1 fruit fly cellular context compared by ENCODE assay signal in genomic region chr3R:25854825-25855224, dm6.
TF ChIP-seq lines count a peak whose summit lies in the region.

No protein-coding gene starts in this region.

TF ChIP-seq in whole organism, embryonic, 481 proteins besides CTCF, POLR2A, EP300 and RAD21 (continued from another document):
- TF ChIP-seq Rfx (GFP tag; IDR thresholded peaks at IDR 0.05; lab: Robert Waterston, UW) (peak; percentile 48; the same call in 1 of the 2 replicates), Deaf1 (tag; optimal IDR thresholded peaks at IDR 0.05; lab: Kevin White, UChicago) (no peak), CG13296 (GFP tag; optimal IDR thresholded peaks at IDR 0.05; lab: Kevin White, UChicago) (peak; percentile 24), HLH4C (GFP tag; IDR thresholded peaks at IDR 0.05; lab: Robert Waterston, UW; ENCODE audit: partially characterized antibody) (no peak), PHDP (tag; optimal IDR thresholded peaks at IDR 0.05; lab: Kevin White, UChicago) (peak; percentile 22), Dp (GFP tag; optimal IDR thresholded peaks at IDR 0.05; lab: Kevin White, UChicago) (no peak), CG15269 (tag; optimal IDR thresholded peaks at IDR 0.05; lab: Kevin White, UChicago) (peak; percentile 28), dmrt99B (tag; optimal IDR thresholded peaks at IDR 0.05; lab: Kevin White, UChicago) (peak; percentile 35), pan (optimal IDR thresholded peaks at IDR 0.05; lab: Kevin White, UChicago) (no peak), pan (GFP tag; optimal IDR thresholded peaks at IDR 0.05 in 1 of 2, IDR thresholded peaks at IDR 0.05 in 1 of 2) (peak in 1 of 2 experiments; percentile 40), MTF-1 (GFP tag; optimal IDR thresholded peaks at IDR 0.05; lab: Kevin White, UChicago; ENCODE audit: borderline replicate concordance) (no peak), dysf (GFP tag; IDR thresholded peaks at IDR 0.05; lab: Robert Waterston, UW) (peak; percentile 54; the same call in 1 of the 3 replicates), CG10147 (GFP tag; optimal IDR thresholded peaks at IDR 0.05; lab: Kevin White, UChicago) (peak; percentile 25), CG17385 (GFP tag; optimal IDR thresholded peaks at IDR 0.05; lab: Kevin White, UChicago) (no peak), inv (GFP tag; IDR thresholded peaks at IDR 0.05; lab: Robert Waterston, UW; ENCODE audit: partially characterized antibody) (no peak), CG32772 (GFP tag; IDR thresholded peaks at IDR 0.05; lab: Robert Waterston, UW) (no peak), usp (GFP tag; optimal IDR thresholded peaks at IDR 0.05; lab: Kevin White, UChicago) (no peak), CG7556 (GFP tag; optimal IDR thresholded peaks at IDR 0.05; lab: Kevin White, UChicago) (peak; percentile 34), tgo (GFP tag; IDR thresholded peaks at IDR 0.05; lab: Robert Waterston, UW) (no peak), grau (tag; optimal IDR thresholded peaks at IDR 0.05; lab: Kevin White, UChicago) (peak; percentile 32), CG34224 (GFP tag; IDR thresholded peaks at IDR 0.05; lab: Robert Waterston, UW; ENCODE audit: partially characterized antibody) (no peak), CG9215 (GFP tag; IDR thresholded peaks at IDR 0.05; lab: Robert Waterston, UW) (0 out of 2 replicates have a peak, but pooled peaks have one; percentile 12), CG6854 (GFP tag; optimal IDR thresholded peaks at IDR 0.05; lab: Kevin White, UChicago) (peak; percentile 23), vvl (GFP tag; IDR thresholded peaks at IDR 0.05; lab: Robert Waterston, UW) (0 out of 2 replicates have a peak, but pooled peaks have one; percentile 35), ssp (GFP tag; IDR thresholded peaks at IDR 0.05; lab: Robert Waterston, UW) (peak; percentile 17; the same call in 1 of the 2 replicates), D19B (GFP tag; optimal IDR thresholded peaks at IDR 0.05; lab: Kevin White, UChicago) (no peak), tin (GFP tag; optimal IDR thresholded peaks at IDR 0.05; lab: Kevin White, UChicago) (no peak), CG11695 (GFP tag; IDR thresholded peaks at IDR 0.05; lab: Robert Waterston, UW) (0 out of 3 replicates have a peak, but pooled peaks have one; percentile 45), ci (GFP tag; IDR thresholded peaks at IDR 0.05; lab: Robert Waterston, UW) (no peak), fd64A (GFP tag; optimal IDR thresholded peaks at IDR 0.05; lab: Kevin White, UChicago) (no peak), ewg (GFP tag; optimal IDR thresholded peaks at IDR 0.05; lab: Kevin White, UChicago) (peak; percentile 12), Meics (GFP tag; optimal IDR thresholded peaks at IDR 0.05; lab: Kevin White, UChicago) (peak; percentile 19), CG15696 (tag; optimal IDR thresholded peaks at IDR 0.05; lab: Kevin White, UChicago) (no peak), row (GFP tag; IDR thresholded peaks at IDR 0.05; lab: Robert Waterston, UW) (peak; percentile 35; the same call in 1 of the 3 replicates), disco-r (GFP tag; optimal IDR thresholded peaks at IDR 0.05; lab: Kevin White, UChicago) (no peak), E2f2 (GFP tag; IDR thresholded peaks at IDR 0.05; lab: Robert Waterston, UW) (no peak), tio (GFP tag; optimal IDR thresholded peaks at IDR 0.05; lab: Kevin White, UChicago) (no peak), CG4404 (GFP tag; IDR thresholded peaks at IDR 0.05; lab: Robert Waterston, UW) (no peak), Nf-YB (GFP tag; optimal IDR thresholded peaks at IDR 0.05; lab: Kevin White, UChicago) (no peak), HLH3B (GFP tag; IDR thresholded peaks at IDR 0.05; lab: Robert Waterston, UW) (peak; percentile 52), hkb (optimal IDR thresholded peaks at IDR 0.05; lab: Kevin White, UChicago) (no peak), hkb (GFP tag; IDR thresholded peaks at IDR 0.05; lab: Robert Waterston, UW) (peak; percentile 51; the same call in 1 of the 2 replicates), croc (GFP tag; conservative IDR thresholded peaks at IDR 0.05; lab: Robert Waterston, UW) (no peak), CG9437 (GFP tag; optimal IDR thresholded peaks at IDR 0.05; lab: Kevin White, UChicago) (no peak), z (GFP tag; IDR thresholded peaks at IDR 0.05; lab: Robert Waterston, UW) (no peak), her (GFP tag; optimal IDR thresholded peaks at IDR 0.05; lab: Kevin White, UChicago) (no peak), CG18764 (GFP tag; optimal IDR thresholded peaks at IDR 0.05; lab: Kevin White, UChicago) (no peak), stc (GFP tag; IDR thresholded peaks at IDR 0.05; lab: Robert Waterston, UW) (0 out of 2 replicates have a peak, but pooled peaks have one; percentile 15), CG11247 (GFP tag; IDR thresholded peaks at IDR 0.05; lab: Robert Waterston, UW) (0 out of 2 replicates have a peak, but pooled peaks have one; percentile 12), Dbx (GFP tag; IDR thresholded peaks at IDR 0.05; lab: Robert Waterston, UW) (peak; percentile 58; the same call in 1 of the 3 replicates), CG10462 (GFP tag; optimal IDR thresholded peaks at IDR 0.05; lab: Kevin White, UChicago) (no peak), Ptx1 (GFP tag; IDR thresholded peaks at IDR 0.05; lab: Robert Waterston, UW) (peak; percentile 16; the same call in 1 of the 2 replicates), gsb (GFP tag; IDR thresholded peaks at IDR 0.05; lab: Robert Waterston, UW) (no peak), scrt (GFP tag; optimal IDR thresholded peaks at IDR 0.05; lab: Kevin White, UChicago) (peak; percentile 14), BtbVII (GFP tag; optimal IDR thresholded peaks at IDR 0.05; lab: Kevin White, UChicago) (peak; percentile 20), p53 (GFP tag; optimal IDR thresholded peaks at IDR 0.05; lab: Kevin White, UChicago) (no peak), Sin3A (optimal IDR thresholded peaks at IDR 0.05; lab: Kevin White, UChicago) (no peak), crc (GFP tag; optimal IDR thresholded peaks at IDR 0.05; lab: Kevin White, UChicago) (no peak), chinmo (GFP tag; IDR thresholded peaks at IDR 0.05; lab: Robert Waterston, UW; ENCODE audit: partially characterized antibody) (no peak), CG7839 (tag; optimal IDR thresholded peaks at IDR 0.05; lab: Kevin White, UChicago) (peak; percentile 33), Sox100B (GFP tag; optimal IDR thresholded peaks at IDR 0.05; lab: Kevin White, UChicago) (no peak), ATbp (GFP tag; optimal IDR thresholded peaks at IDR 0.05; lab: Kevin White, UChicago) (no peak), CG31224 (GFP tag; IDR thresholded peaks at IDR 0.05; lab: Robert Waterston, UW) (no peak), zf30C (GFP tag; optimal IDR thresholded peaks at IDR 0.05; lab: Kevin White, UChicago) (no peak), cwo (GFP tag; optimal IDR thresholded peaks at IDR 0.05; lab: Kevin White, UChicago) (peak; percentile 25), unpg (GFP tag; optimal IDR thresholded peaks at IDR 0.05; lab: Kevin White, UChicago) (peak; percentile 28), knrl (GFP tag; IDR thresholded peaks at IDR 0.05; lab: Robert Waterston, UW; ENCODE audit: partially characterized antibody) (no peak), fd102C (GFP tag; optimal IDR thresholded peaks at IDR 0.05; lab: Kevin White, UChicago) (no peak), danr (GFP tag; IDR thresholded peaks at IDR 0.05; lab: Robert Waterston, UW) (0 out of 2 replicates have a peak, but pooled peaks have one; percentile 7), Tbp (GFP tag; optimal IDR thresholded peaks at IDR 0.05; lab: Kevin White, UChicago) (no peak), pita (GFP tag; optimal IDR thresholded peaks at IDR 0.05; lab: Kevin White, UChicago) (no peak), CG9727 (GFP tag; optimal IDR thresholded peaks at IDR 0.05; lab: Kevin White, UChicago) (peak; percentile 11), Fer1 (GFP tag; optimal IDR thresholded peaks at IDR 0.05; lab: Kevin White, UChicago) (peak; percentile 65), CG1529 (GFP tag; optimal IDR thresholded peaks at IDR 0.05; lab: Kevin White, UChicago) (no peak), Dll (GFP tag; IDR thresholded peaks at IDR 0.05; lab: Robert Waterston, UW; ENCODE audit: partially characterized antibody) (no peak), Spps (tag; optimal IDR thresholded peaks at IDR 0.05; lab: Kevin White, UChicago) (no peak), CG5953 (GFP tag; IDR thresholded peaks at IDR 0.05; lab: Robert Waterston, UW) (no peak), CG32532 (GFP tag; IDR thresholded peaks at IDR 0.05; lab: Robert Waterston, UW) (peak; percentile 30), Drgx (GFP tag; IDR thresholded peaks at IDR 0.05; lab: Robert Waterston, UW) (peak; percentile 48; the same call in 1 of the 2 replicates), gsb-n (tag; optimal IDR thresholded peaks at IDR 0.05; lab: Kevin White, UChicago) (no peak), CG4854 (GFP tag; optimal IDR thresholded peaks at IDR 0.05; lab: Kevin White, UChicago) (no peak), CG3281 (GFP tag; optimal IDR thresholded peaks at IDR 0.05; lab: Kevin White, UChicago) (peak; percentile 53), Elba2 (GFP tag; optimal IDR thresholded peaks at IDR 0.05; lab: Kevin White, UChicago) (no peak), Neu2 (GFP tag; optimal IDR thresholded peaks at IDR 0.05; lab: Kevin White, UChicago; ENCODE audit: borderline replicate concordance) (no peak), lab (GFP tag; optimal IDR thresholded peaks at IDR 0.05; lab: Kevin White, UChicago) (peak; percentile 55), ind (GFP tag; optimal IDR thresholded peaks at IDR 0.05; lab: Kevin White, UChicago) (peak; percentile 5), CG12391 (tag; optimal IDR thresholded peaks at IDR 0.05; lab: Kevin White, UChicago) (peak; percentile 3), Ada2b (GFP tag; IDR thresholded peaks at IDR 0.05; lab: Robert Waterston, UW) (peak; percentile 46; the same call in 1 of the 2 replicates), pnt (GFP tag; optimal IDR thresholded peaks at IDR 0.05; lab: Kevin White, UChicago) (no peak), CG17328 (GFP tag; IDR thresholded peaks at IDR 0.05; lab: Robert Waterston, UW) (0 out of 2 replicates have a peak, but pooled peaks have one; percentile 18), shn (GFP tag; optimal IDR thresholded peaks at IDR 0.05; lab: Kevin White, UChicago) (no peak), Hr51 (GFP tag; optimal IDR thresholded peaks at IDR 0.05; lab: Kevin White, UChicago) (peak in 1 of 2 experiments; percentile 44), Usf (GFP tag; optimal IDR thresholded peaks at IDR 0.05; lab: Kevin White, UChicago) (no peak), Hmr (GFP tag; optimal IDR thresholded peaks at IDR 0.05; lab: Kevin White, UChicago) (peak; percentile 51), jumu (GFP tag; optimal IDR thresholded peaks at IDR 0.05; lab: Kevin White, UChicago) (no peak), caup (GFP tag; optimal IDR thresholded peaks at IDR 0.05; lab: Kevin White, UChicago; ENCODE audit: severe bottlenecking) (peak; percentile 29), CG15514 (GFP tag; optimal IDR thresholded peaks at IDR 0.05; lab: Kevin White, UChicago) (peak; percentile 26)
